Fruit fly (Drosophila melanogaster) whole organism, prepupa: ENCODE measurements around the gene CG15435.

Experiments
- Blimp-1 ChIP-seq: fragments of 200-800 bp; sonication (Bioruptor generic); optimal IDR thresholded peaks from 3 replicates; lab custom pipeline; 2017; ENCODE audit warnings: missing biosample characterization, missing genetic modification characterization, mild to moderate bottlenecking, moderate library complexity, missing genetic modification reagents
- CG10631 ChIP-seq: fragments of 200-800 bp; sonication (Bioruptor generic); optimal IDR thresholded peaks from 2 replicates; lab custom pipeline; 2016; ENCODE audit warnings: missing biosample characterization, missing genetic modification characterization
- CG10669 ChIP-seq: fragments of 200-800 bp; sonication (Bioruptor generic); optimal IDR thresholded peaks from 3 replicates; lab custom pipeline; 2018; ENCODE audit warnings: missing biosample characterization, mild to moderate bottlenecking, missing genetic modification characterization, moderate library complexity
- CG11762 ChIP-seq: fragments of 200-800 bp; sonication (Bioruptor generic); optimal IDR thresholded peaks from 3 replicates; lab custom pipeline; 2016; ENCODE audit warnings: missing biosample characterization, missing genetic modification characterization; ENCODE audit not compliant: insufficient read depth
- CG15336 ChIP-seq: fragments of 200-800 bp; sonication (Bioruptor generic); IDR thresholded peaks from 2 replicates; pipeline ENCODE4 v1.3.6; 2022; ENCODE audit warnings: missing biosample characterization, missing genetic modification characterization
- CG16779 ChIP-seq: fragments of 200-800 bp; sonication (Bioruptor generic); optimal IDR thresholded peaks from 3 replicates; lab custom pipeline; 2017; ENCODE audit warnings: missing biosample characterization, mild to moderate bottlenecking, missing genetic modification characterization
- CG31627 ChIP-seq: fragments of 200-800 bp; sonication (Bioruptor generic); optimal IDR thresholded peaks from 3 replicates; lab custom pipeline; 2016; ENCODE audit warnings: missing biosample characterization, missing genetic modification characterization
- CG32006 ChIP-seq: fragments of 200-800 bp; sonication (Bioruptor generic); optimal IDR thresholded peaks from 3 replicates; lab custom pipeline; 2017; ENCODE audit warnings: missing biosample characterization, mild to moderate bottlenecking, missing genetic modification characterization
- CG34406 ChIP-seq: fragments of 200-800 bp; sonication (Bioruptor generic); optimal IDR thresholded peaks from 3 replicates; lab custom pipeline; 2016; ENCODE audit warnings: missing biosample characterization, missing genetic modification characterization
- CG3919 ChIP-seq: fragments of 200-800 bp; sonication (Bioruptor generic); optimal IDR thresholded peaks from 3 replicates; lab custom pipeline; 2016; ENCODE audit warnings: missing biosample characterization, missing genetic modification characterization
- CG4318 ChIP-seq: fragments of 200-800 bp; sonication (Bioruptor generic); optimal IDR thresholded peaks from 3 replicates; lab custom pipeline; 2017; ENCODE audit warnings: missing biosample characterization, mild to moderate bottlenecking, missing genetic modification characterization
- CG6276 ChIP-seq: fragments of 200-800 bp; sonication (Bioruptor generic); optimal IDR thresholded peaks from 2 replicates; lab custom pipeline; 2017; ENCODE audit warnings: missing biosample characterization, mild to moderate bottlenecking, missing genetic modification characterization
- CG6808 ChIP-seq: fragments of 200-800 bp; sonication (Bioruptor generic); optimal IDR thresholded peaks from 3 replicates; lab custom pipeline; 2017; ENCODE audit warnings: missing biosample characterization, missing genetic modification characterization, mild to moderate bottlenecking, moderate library complexity, missing genetic modification reagents
- CG6854 ChIP-seq: fragments of 200-800 bp; sonication (Bioruptor generic); optimal IDR thresholded peaks from 2 replicates; lab custom pipeline; 2017; ENCODE audit warnings: missing biosample characterization, mild to moderate bottlenecking, missing genetic modification characterization
- CG8319 ChIP-seq: fragments of 200-800 bp; sonication (Bioruptor generic); optimal IDR thresholded peaks from 3 replicates; lab custom pipeline; 2016; ENCODE audit warnings: missing biosample characterization, missing genetic modification characterization
- CG8632 ChIP-seq: fragments of 200-800 bp; sonication (Bioruptor generic); optimal IDR thresholded peaks from 3 replicates; lab custom pipeline; 2016; ENCODE audit warnings: missing biosample characterization, missing genetic modification characterization
- Eip75B ChIP-seq: fragments of 200-800 bp; sonication (Bioruptor generic); optimal IDR thresholded peaks from 3 replicates; lab custom pipeline; 2016; ENCODE audit warnings: missing biosample characterization, missing genetic modification characterization
- Eip78C ChIP-seq: fragments of 200-800 bp; sonication (Bioruptor generic); peaks from one replicate; lab custom pipeline; 2016; ENCODE audit warnings: missing biosample characterization, missing genetic modification characterization
- Ets21C ChIP-seq: fragments of 200-800 bp; sonication (Bioruptor generic); optimal IDR thresholded peaks from 3 replicates; lab custom pipeline; 2016; ENCODE audit warnings: missing biosample characterization, missing genetic modification characterization
- Ets96B ChIP-seq: fragments of 200-800 bp; optimal IDR thresholded peaks from 2 replicates; lab custom pipeline; 2019; ENCODE audit warnings: missing biosample characterization, mild to moderate bottlenecking, missing genetic modification characterization, moderate library complexity
- Gug ChIP-seq: fragments of 200-800 bp; sonication (Bioruptor generic); IDR thresholded peaks from 2 replicates; pipeline ENCODE4 v1.3.6; 2022; ENCODE audit warnings: missing biosample characterization, missing genetic modification characterization
- Hr38 ChIP-seq: sonication (Bioruptor generic); optimal IDR thresholded peaks from 2 replicates; lab custom pipeline; 2016; ENCODE audit warnings: missing biosample characterization, missing genetic modification characterization
- Hr39 ChIP-seq: fragments of 200-800 bp; sonication (Bioruptor generic); optimal IDR thresholded peaks from 2 replicates; lab custom pipeline; 2016; ENCODE audit warnings: missing biosample characterization, missing genetic modification characterization
- Hr4 ChIP-seq: fragments of 200-800 bp; sonication (Bioruptor generic); optimal IDR thresholded peaks from 3 replicates; lab custom pipeline; 2016; ENCODE audit warnings: missing biosample characterization, missing genetic modification characterization
- Met ChIP-seq: fragments of 200-800 bp; sonication (Bioruptor generic); optimal IDR thresholded peaks from 3 replicates; lab custom pipeline; 2016; ENCODE audit warnings: missing biosample characterization, missing genetic modification characterization
- acj6 ChIP-seq: fragments of 200-800 bp; sonication (Bioruptor generic); optimal IDR thresholded peaks from 3 replicates; lab custom pipeline; 2016; ENCODE audit warnings: missing biosample characterization, missing genetic modification characterization
- cyc ChIP-seq: fragments of 200-800 bp; sonication (Bioruptor generic); optimal IDR thresholded peaks from 3 replicates; lab custom pipeline; 2016; ENCODE audit warnings: missing biosample characterization, missing genetic modification characterization
- dac ChIP-seq: fragments of 200-800 bp; sonication (Bioruptor generic); optimal IDR thresholded peaks from 2 replicates; lab custom pipeline; 2017; ENCODE audit warnings: missing biosample characterization, mild to moderate bottlenecking, missing genetic modification characterization
- dsx ChIP-seq: fragments of 200-800 bp; optimal IDR thresholded peaks from 3 replicates; lab custom pipeline; 2019; ENCODE audit warnings: missing biosample characterization, mild to moderate bottlenecking, missing genetic modification characterization, moderate library complexity; ENCODE audit not compliant: poor library complexity, severe bottlenecking
- esn ChIP-seq: fragments of 200-800 bp; sonication (Bioruptor generic); optimal IDR thresholded peaks from 2 replicates; lab custom pipeline; 2016; ENCODE audit warnings: missing biosample characterization, mild to moderate bottlenecking, missing genetic modification characterization, moderate library complexity
- fd59A ChIP-seq: fragments of 200-800 bp; sonication (Bioruptor generic); optimal IDR thresholded peaks from 2 replicates; lab custom pipeline; 2017; ENCODE audit warnings: missing biosample characterization, mild to moderate bottlenecking, missing genetic modification characterization, missing genetic modification reagents
- fd85E ChIP-seq: fragments of 200-800 bp; sonication (Bioruptor generic); optimal IDR thresholded peaks from 3 replicates; lab custom pipeline; 2016; ENCODE audit warnings: missing biosample characterization, missing genetic modification characterization
- fkh ChIP-seq: fragments of 200-800 bp; sonication (Bioruptor generic); optimal IDR thresholded peaks from 3 replicates; lab custom pipeline; 2017; ENCODE audit warnings: missing biosample characterization, mild to moderate bottlenecking, missing genetic modification characterization, moderate library complexity
- pdm3 ChIP-seq: fragments of 200-800 bp; sonication (Bioruptor generic); optimal IDR thresholded peaks from 3 replicates; lab custom pipeline; 2016; ENCODE audit warnings: missing biosample characterization, missing genetic modification characterization
- salr ChIP-seq, 2 experiments: fragments of 200-800 bp; sonication (Bioruptor generic); optimal IDR thresholded peaks; 3 replicates each; lab custom pipeline; 2016 to 2018; ENCODE audit warnings: missing biosample characterization in 2 of 2, missing genetic modification characterization in 2 of 2, mild to moderate bottlenecking in 1 of 2
- ss ChIP-seq, 2 experiments: fragments of 200-800 bp; sonication (Bioruptor generic); optimal IDR thresholded peaks; 2 replicates in 1 of 2; 3 replicates in 1 of 2; lab custom pipeline; 2017 to 2018; ENCODE audit warnings: mild to moderate bottlenecking in 2 of 2, missing biosample characterization in 2 of 2, missing genetic modification characterization in 2 of 2, moderate library complexity in 1 of 2
- svp ChIP-seq: fragments of 200-800 bp; sonication (Bioruptor generic); peaks from one replicate; lab custom pipeline; 2016; ENCODE audit warnings: missing biosample characterization, missing genetic modification characterization

Gene CG15435

dm6 chr2L:4458119-4459056, 1.1 kb upstream of the CG15435 start, which contains the start of gene RpL27A (continued):
- TF ChIP-seq Ets96B (peak; percentile 19), CG10631 (GFP tag; lab: Kevin White, UChicago) (peak; percentile 64), CG4318 (GFP tag; lab: Kevin White, UChicago) (no peak), fd85E (GFP tag; lab: Kevin White, UChicago) (no peak), dsx (GFP tag; lab: Kevin White, UChicago) (peak; percentile 43), CG8632 (GFP tag; lab: Kevin White, UChicago) (peak; percentile 35), Ets21C (GFP tag; lab: Kevin White, UChicago) (no peak), esn (GFP tag; lab: Kevin White, UChicago) (peak; percentile 79), CG15336 (GFP tag; lab: Robert Waterston, UW) (peak; percentile 69), CG16779 (tag; lab: Kevin White, UChicago) (no peak), dac (GFP tag; lab: Kevin White, UChicago) (peak; percentile 68), cyc (GFP tag; lab: Kevin White, UChicago) (peak; percentile 70), CG6808 (GFP tag; lab: Kevin White, UChicago) (peak; percentile 65), CG32006 (GFP tag; lab: Kevin White, UChicago) (peak; percentile 60), CG34406 (GFP tag; lab: Kevin White, UChicago) (peak; percentile 72), Met (peak; percentile 80), ss (GFP tag; optimal IDR thresholded peaks at IDR 0.05; lab: Kevin White, UChicago) (peak; percentile 70 to 75), Eip75B (GFP tag; lab: Kevin White, UChicago) (peak; percentile 67), CG3919 (GFP tag; lab: Kevin White, UChicago) (peak; percentile 86), CG10669 (GFP tag; lab: Kevin White, UChicago) (peak; percentile 55), CG6276 (no peak), pdm3 (GFP tag; lab: Kevin White, UChicago) (peak; percentile 57), Blimp-1 (GFP tag; lab: Kevin White, UChicago) (peak; percentile 45), salr (GFP tag; optimal IDR thresholded peaks at IDR 0.05; lab: Kevin White, UChicago) (peak in 1 of 2 experiments; percentile 78), Gug (GFP tag; lab: Robert Waterston, UW) (no peak), Hr4 (GFP tag; lab: Kevin White, UChicago) (peak; percentile 65), CG11762 (GFP tag; lab: Kevin White, UChicago) (no peak), acj6 (GFP tag; lab: Kevin White, UChicago) (peak; percentile 61), CG8319 (GFP tag; lab: Kevin White, UChicago) (no peak), fd59A (peak; percentile 37), CG31627 (GFP tag; lab: Kevin White, UChicago) (peak; percentile 57)
- TF ChIP-seq, all 60 proteins: peak for 45

- TF ChIP-seq fkh (GFP tag; lab: Kevin White, UChicago) = peak; percentile 36
- TF ChIP-seq Hr39 (GFP tag; lab: Kevin White, UChicago) = no peak
- no peak for TF ChIP-seq svp (GFP tag; lab: Kevin White, UChicago)
- no peak for TF ChIP-seq acj6 (GFP tag; lab: Kevin White, UChicago)
- TF ChIP-seq Met = no peak
- TF ChIP-seq Ets21C (GFP tag; lab: Kevin White, UChicago) = no peak
- TF ChIP-seq Eip78C (GFP tag; lab: Kevin White, UChicago) = peak; percentile 32
- no peak for TF ChIP-seq esn (GFP tag; lab: Kevin White, UChicago)
- TF ChIP-seq Hr38 (GFP tag; lab: Kevin White, UChicago) = no peak
- TF ChIP-seq cyc (GFP tag; lab: Kevin White, UChicago) = no peak
- TF ChIP-seq pdm3 (GFP tag; lab: Kevin White, UChicago) = no peak
- no peak for TF ChIP-seq CG6854 (GFP tag; lab: Kevin White, UChicago)
These were observed 3.8 kb downstream of the CG15435 start, which contains the start of the genes CG15443 and Paris for dm6 chr2L:4463323-4463722. TSS of gene CG15443 (minus strand) at chr2L:4463447. TSS of gene Paris (plus strand) at chr2L:4463611.
